Worm (Caenorhabditis elegans): Measurements from ENCODE around the gene srt-41.

The srt-41 gene

ce11 chrV:1807160-1807559 lies 4.2 kb upstream of the srt-41 start, which contains the start of gene srt-42:
TSS of gene srt-42 (plus strand) at chrV:1807460.
- TF ChIP-seq hlh-13 (GFP tag; optimal IDR thresholded peaks at IDR 0.05) (no peak), Y22D7AL.16 (tag; optimal IDR thresholded peaks at IDR 0.05) (no peak), ceh-18 (tag; optimal IDR thresholded peaks at IDR 0.05) (no peak), unc-55 (GFP tag; optimal IDR thresholded peaks at IDR 0.05) (no peak), pag-3 (tag; optimal IDR thresholded peaks at IDR 0.05; ENCODE audit: borderline replicate concordance) (no peak), ttx-3 (tag; optimal IDR thresholded peaks at IDR 0.05) (no peak), ceh-24 (tag; optimal IDR thresholded peaks at IDR 0.05) (no peak), unc-86 (tag; optimal IDR thresholded peaks at IDR 0.05) (no peak), ceh-45 (GFP tag; IDR thresholded peaks at IDR 0.05) (no peak), ceh-9 (tag; optimal IDR thresholded peaks at IDR 0.05) (no peak), ceh-14 (tag; optimal IDR thresholded peaks at IDR 0.05) (no peak), unc-3 (GFP tag; conservative IDR thresholded peaks at IDR 0.05) (no peak), unc-3 (tag; optimal IDR thresholded peaks at IDR 0.05) (no peak), F13H6.1 (tag; optimal IDR thresholded peaks at IDR 0.05) (no peak), pros-1 (tag; optimal IDR thresholded peaks at IDR 0.05) (no peak), hlh-8 (tag; optimal IDR thresholded peaks at IDR 0.05) (no peak), syd-9 (tag; optimal IDR thresholded peaks at IDR 0.05) (no peak)

- TF ChIP-seq tbx-2 (tag; optimal IDR thresholded peaks at IDR 0.05) (no peak), mec-3 (tag; optimal IDR thresholded peaks at IDR 0.05; ENCODE audit: borderline replicate concordance) (no peak), ztf-16 (tag; optimal IDR thresholded peaks at IDR 0.05) (no peak), dmd-4 (tag; optimal IDR thresholded peaks at IDR 0.05; ENCODE audit: borderline replicate concordance) (no peak), lim-6 (tag; optimal IDR thresholded peaks at IDR 0.05) (no peak), nfya-1 (tag; optimal IDR thresholded peaks at IDR 0.05) (no peak), eyg-1 (tag; optimal IDR thresholded peaks at IDR 0.05) (no peak), madf-2 (tag; optimal IDR thresholded peaks at IDR 0.05) (no peak), tbx-7 (tag; optimal IDR thresholded peaks at IDR 0.05) (no peak), elt-2 (tag; optimal IDR thresholded peaks at IDR 0.05) (no peak), dve-1 (tag; optimal IDR thresholded peaks at IDR 0.05) (no peak), C08G9.2 (tag; optimal IDR thresholded peaks at IDR 0.05) (no peak), elt-4 (tag; optimal IDR thresholded peaks at IDR 0.05) (no peak), ceh-22 (tag; optimal IDR thresholded peaks at IDR 0.05) (no peak), unc-3 (GFP tag; conservative IDR thresholded peaks at IDR 0.05) (no peak), unc-3 (tag; optimal IDR thresholded peaks at IDR 0.05) (no peak), ceh-6 (GFP tag; optimal IDR thresholded peaks at IDR 0.05) (no peak)
These were observed 2.9 kb upstream of the srt-41 start for ce11 chrV:1805724-1806316.

- TF ChIP-seq ceh-45 (GFP tag; IDR thresholded peaks at IDR 0.05) (no peak), fkh-10 (GFP tag; optimal IDR thresholded peaks at IDR 0.05) (no peak), unc-86 (tag; optimal IDR thresholded peaks at IDR 0.05) (peak; percentile 10), unc-55 (GFP tag; optimal IDR thresholded peaks at IDR 0.05) (peak; percentile 60), pax-1 (tag; optimal IDR thresholded peaks at IDR 0.05) (peak; percentile 11), odd-2 (tag; optimal IDR thresholded peaks at IDR 0.05) (no peak), hlh-13 (GFP tag; optimal IDR thresholded peaks at IDR 0.05) (no peak), hlh-6 (tag; optimal IDR thresholded peaks at IDR 0.05) (no peak), ceh-6 (GFP tag; optimal IDR thresholded peaks at IDR 0.05) (no peak), C08G9.2 (tag; optimal IDR thresholded peaks at IDR 0.05) (no peak), pat-9 (tag; optimal IDR thresholded peaks at IDR 0.05) (peak; percentile 22), sdc-2 (tag; optimal IDR thresholded peaks at IDR 0.05) (no peak), che-1 (tag; optimal IDR thresholded peaks at IDR 0.05) (no peak), elt-2 (tag; optimal IDR thresholded peaks at IDR 0.05) (peak; percentile 10), ztf-16 (tag; optimal IDR thresholded peaks at IDR 0.05) (no peak), dmd-4 (tag; optimal IDR thresholded peaks at IDR 0.05; ENCODE audit: borderline replicate concordance) (no peak), elt-4 (tag; optimal IDR thresholded peaks at IDR 0.05) (no peak), ceh-19 (GFP tag; optimal IDR thresholded peaks at IDR 0.05) (no peak), nfya-1 (tag; optimal IDR thresholded peaks at IDR 0.05) (peak; percentile 63), lin-11 (tag; optimal IDR thresholded peaks at IDR 0.05) (no peak), ref-2 (tag; optimal IDR thresholded peaks at IDR 0.05) (peak; percentile 34), ets-4 (tag; optimal IDR thresholded peaks at IDR 0.05) (peak; percentile 5), ceh-30 (tag; optimal IDR thresholded peaks at IDR 0.05) (peak; percentile 62), ceh-2 (tag; optimal IDR thresholded peaks at IDR 0.05) (no peak), K02D7.2 (tag; optimal IDR thresholded peaks at IDR 0.05) (no peak)
These were observed 2.0 kb upstream of the srt-41 start, which contains the start of the genes hsp-16.2 and hsp-16.41 for ce11 chrV:1804645-1805559. TSS of gene hsp-16.2 (minus strand) at chrV:1804957. TSS of gene hsp-16.41 (plus strand) at chrV:1805178.

All from whole organism, late embryonic.